Fruit fly (Drosophila melanogaster): ENCODE results near the gene CG16782.

Gene CG16782

DNA sequence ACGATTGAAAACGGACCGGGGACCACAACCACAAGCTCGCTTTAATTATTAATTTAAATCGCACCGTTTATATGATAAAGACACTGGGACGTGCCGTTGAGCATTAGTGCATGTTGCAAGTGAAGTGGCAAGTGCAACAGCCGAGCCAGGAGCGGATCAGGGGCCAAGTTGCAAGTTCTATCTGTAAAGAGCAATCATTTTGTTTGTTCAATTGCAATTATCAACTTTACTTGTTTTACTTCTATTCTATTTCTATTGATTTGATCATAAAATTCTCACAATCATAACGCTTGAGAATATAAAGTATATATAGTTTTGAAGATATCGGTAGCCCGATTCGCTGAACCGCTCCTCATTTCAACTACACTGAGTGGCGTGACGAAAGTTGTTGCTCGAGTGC, 23.9 kb downstream of the CG16782 start:
- no peak for TF ChIP-seq CG8478 (optimal IDR thresholded peaks at IDR 0.05)
- no peak for TF ChIP-seq CTCF (optimal IDR thresholded peaks at IDR 0.05)

DNA sequence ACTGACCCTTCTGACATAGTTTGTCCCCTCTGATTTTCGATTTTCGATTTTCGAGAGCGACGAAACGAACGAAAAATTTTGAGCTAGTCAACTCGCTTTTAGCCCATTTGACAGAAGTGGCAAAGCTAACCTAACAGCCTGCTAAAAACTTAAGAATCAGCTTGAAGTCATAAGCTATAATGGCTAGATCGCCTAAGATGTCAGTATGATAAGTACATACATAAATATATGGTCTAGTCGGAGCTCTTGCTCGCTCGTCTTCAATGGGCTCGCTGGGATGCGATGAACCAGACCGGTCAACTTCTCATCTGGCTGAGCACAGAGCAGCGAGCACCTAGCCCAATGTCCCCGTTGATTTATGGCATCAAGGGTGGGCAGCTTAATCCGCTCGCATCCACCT, 24.3 kb downstream of the CG16782 start, which contains the start of gene CG14269:
Gene CG14269, minus strand, starts transcription at position 101 of the 400 bp plus-strand sequence.
- TF ChIP-seq CTCF (optimal IDR thresholded peaks at IDR 0.05) (no peak), CG8478 (optimal IDR thresholded peaks at IDR 0.05) (no peak)

dm6 chrX:3433646-3434097, 26.4 kb downstream of the CG16782 start:
- TF ChIP-seq CG8478 (optimal IDR thresholded peaks at IDR 0.05) (no peak), CTCF (optimal IDR thresholded peaks at IDR 0.05) (no peak)

dm6 chrX:3432928-3433327, 27.1 kb downstream of the CG16782 start:
- TF ChIP-seq CG8478 (optimal IDR thresholded peaks at IDR 0.05), result no peak
- no peak for TF ChIP-seq CTCF (optimal IDR thresholded peaks at IDR 0.05)

dm6 chrX:3431641-3432040, 28.4 kb downstream of the CG16782 start:
- TF ChIP-seq CG8478 (optimal IDR thresholded peaks at IDR 0.05) (no peak), CTCF (optimal IDR thresholded peaks at IDR 0.05) (no peak)

DNA sequence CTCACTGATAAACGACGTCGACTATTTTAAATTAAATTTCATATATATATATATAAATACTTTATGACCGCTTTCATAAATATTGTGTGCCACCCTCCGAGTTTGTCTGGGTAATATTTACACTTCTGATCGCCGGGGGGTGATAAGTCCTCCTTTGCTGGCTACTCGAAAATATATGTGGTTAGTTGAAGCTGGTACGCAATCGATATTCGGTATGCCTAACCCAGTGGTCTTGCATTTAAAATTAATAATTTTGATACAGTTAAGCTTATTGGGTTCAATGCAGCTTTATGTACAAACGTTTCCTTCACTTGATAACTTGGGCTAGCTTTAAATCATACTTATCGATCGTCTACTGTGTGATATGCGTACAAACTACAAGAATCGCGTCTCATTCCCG, 30.1 kb downstream of the CG16782 start:
- TF ChIP-seq CTCF (optimal IDR thresholded peaks at IDR 0.05) (no peak), CG8478 (optimal IDR thresholded peaks at IDR 0.05) (no peak)

DNA sequence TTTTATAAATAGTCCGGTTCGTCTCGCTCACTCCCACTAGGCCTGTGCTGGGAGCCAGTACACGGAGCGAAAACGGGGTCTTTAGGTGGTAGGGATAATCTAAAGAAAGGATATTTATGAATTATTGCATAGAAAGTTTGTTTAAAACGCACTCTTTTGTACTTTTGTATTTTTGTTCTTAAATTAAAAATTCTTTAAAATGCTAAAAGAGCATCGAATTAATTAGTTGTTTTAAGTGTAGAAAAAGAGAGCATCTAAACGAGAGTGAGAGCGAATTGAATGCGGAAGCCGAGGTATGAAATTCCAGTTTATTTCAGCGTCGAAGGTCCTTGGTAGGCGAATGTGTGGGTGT, 32.5 kb downstream of the CG16782 start:
- TF ChIP-seq CG8478 (optimal IDR thresholded peaks at IDR 0.05), result no peak
- no peak for TF ChIP-seq CTCF (optimal IDR thresholded peaks at IDR 0.05)

DNA sequence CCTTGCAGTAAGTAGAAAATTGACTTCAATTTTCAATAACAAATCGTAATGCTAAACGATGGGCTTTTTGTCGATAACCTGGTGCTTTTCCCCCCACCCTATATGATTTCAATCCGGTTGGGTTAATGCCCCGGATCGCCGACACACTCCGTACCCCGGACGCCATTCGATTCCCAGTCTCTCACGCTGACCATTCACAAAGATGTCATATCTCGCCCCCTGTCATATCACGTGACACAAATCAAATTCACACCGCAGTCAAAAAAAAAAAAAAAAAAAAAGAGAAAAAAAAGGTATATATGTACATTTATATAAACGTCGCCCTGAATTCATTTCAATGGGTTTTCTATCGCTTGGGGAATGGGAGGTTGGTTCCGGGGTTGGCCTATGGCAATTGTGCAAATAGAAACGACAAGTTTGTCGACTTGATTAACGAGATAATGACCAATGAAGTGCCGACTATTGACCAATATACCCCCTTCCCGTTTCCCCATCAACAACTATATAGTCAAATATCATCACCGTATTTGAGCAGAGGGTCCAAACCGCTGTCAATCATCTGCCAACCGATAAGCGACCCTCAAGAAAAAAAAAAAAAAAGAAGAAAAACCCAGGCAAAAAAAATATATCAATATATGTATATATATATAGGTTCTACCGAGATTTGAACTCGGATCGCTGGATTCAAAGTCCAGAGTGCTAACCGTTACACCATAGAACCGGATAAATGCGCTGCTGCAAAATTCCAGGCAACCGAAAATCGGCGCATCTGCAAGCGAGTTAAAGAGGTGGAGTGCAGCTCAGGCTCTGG, 33.0 kb downstream of the CG16782 start:
- TF ChIP-seq CTCF (optimal IDR thresholded peaks at IDR 0.05) (no peak), CG8478 (optimal IDR thresholded peaks at IDR 0.05) (no peak)

DNA sequence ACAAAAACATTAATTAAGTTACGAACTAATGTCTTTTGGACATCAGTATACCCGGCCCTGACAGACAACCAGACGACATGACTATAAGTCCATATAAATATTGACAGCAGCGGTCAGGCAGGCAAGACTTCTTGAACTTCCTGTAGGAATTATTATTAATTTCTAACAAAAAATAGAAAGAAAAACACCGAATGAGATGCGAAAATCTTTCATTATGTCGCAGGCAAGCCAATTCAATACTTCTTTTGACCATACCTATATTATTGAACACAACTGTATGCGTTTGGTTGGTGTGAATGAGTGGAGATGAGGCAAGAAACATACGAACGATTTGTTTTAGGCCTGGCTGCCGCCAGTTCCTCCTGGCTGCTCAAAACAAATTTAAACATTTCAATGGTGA, 35.1 kb downstream of the CG16782 start:
- TF ChIP-seq CG8478 (optimal IDR thresholded peaks at IDR 0.05) (no peak), CTCF (optimal IDR thresholded peaks at IDR 0.05) (no peak)

DNA sequence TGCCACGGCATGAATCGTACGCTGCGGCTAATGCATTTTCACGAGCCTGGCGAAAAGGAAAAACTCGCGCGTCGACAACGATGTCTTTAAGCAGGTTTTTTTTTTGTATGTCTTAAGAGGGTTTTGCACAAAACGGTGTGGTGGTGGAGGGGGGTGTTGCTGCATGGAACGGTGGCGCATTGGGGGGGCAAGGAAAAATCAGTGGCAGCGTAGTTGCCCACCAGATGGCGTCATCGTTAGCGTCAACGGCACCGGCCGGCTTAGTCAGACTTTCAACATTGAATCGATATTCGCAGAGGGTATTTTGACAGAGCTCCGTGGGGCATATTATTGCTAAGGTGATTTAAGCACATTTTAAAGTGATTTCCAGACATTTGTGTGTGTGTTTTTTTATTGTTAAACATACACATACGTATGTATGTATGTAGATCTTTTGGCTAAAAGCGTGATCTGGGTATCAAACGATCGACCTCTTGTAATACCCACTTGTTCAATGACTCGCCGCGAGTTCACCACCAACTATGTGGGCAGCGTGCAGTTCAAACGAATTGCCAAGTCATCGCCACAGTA, 36.8 kb downstream of the CG16782 start:
- TF ChIP-seq CTCF (optimal IDR thresholded peaks at IDR 0.05), result peak; percentile 53 to 65
- TF ChIP-seq CG8478 (optimal IDR thresholded peaks at IDR 0.05), result no peak

dm6 chrX:3414003-3414767, 45.9 kb downstream of the CG16782 start:
- TF ChIP-seq CTCF (optimal IDR thresholded peaks at IDR 0.05), result no peak
- no peak for TF ChIP-seq CG8478 (optimal IDR thresholded peaks at IDR 0.05)

dm6 chrX:3412855-3413254, 47.2 kb downstream of the CG16782 start:
- no peak for TF ChIP-seq CTCF (optimal IDR thresholded peaks at IDR 0.05)

DNA sequence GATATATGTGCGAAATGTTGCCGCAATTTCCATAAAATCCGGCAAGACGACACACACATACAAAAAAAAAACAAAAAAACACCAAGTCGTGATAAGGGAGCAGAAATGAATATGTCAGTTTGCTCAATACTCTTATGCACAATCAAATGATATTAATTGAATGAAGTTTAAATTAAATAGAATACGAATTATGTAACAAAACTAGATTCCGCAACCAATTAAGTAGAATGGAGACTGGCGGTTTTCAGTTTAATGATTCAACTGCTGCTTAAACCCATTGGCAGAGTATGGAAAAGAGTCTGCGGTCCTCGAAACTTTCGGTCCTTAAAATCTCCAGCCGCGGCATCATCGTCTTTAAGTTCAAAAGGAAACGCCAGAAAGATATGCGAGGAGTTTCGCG, 48.2 kb downstream of the CG16782 start:
- TF ChIP-seq CTCF (optimal IDR thresholded peaks at IDR 0.05) (no peak), CG8478 (optimal IDR thresholded peaks at IDR 0.05) (no peak)

DNA sequence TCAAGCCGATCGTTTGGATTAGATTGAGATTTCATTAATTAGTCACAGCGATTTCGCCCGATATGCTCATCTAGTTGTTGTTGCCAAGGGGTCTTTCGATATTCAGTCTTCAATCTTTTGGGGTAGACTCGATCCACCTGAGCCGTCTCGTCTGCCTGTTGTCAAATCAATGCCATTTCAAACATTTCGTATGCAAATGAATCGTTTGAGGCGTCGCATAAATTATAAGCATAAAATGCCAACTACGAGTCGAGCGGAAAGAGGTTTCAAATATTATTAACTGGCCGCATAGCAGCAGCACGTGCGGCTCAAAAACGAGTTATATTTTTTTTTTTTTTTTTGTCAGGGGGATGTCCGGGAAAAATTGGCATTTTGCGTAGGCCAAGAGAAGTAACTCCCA, 48.6 kb downstream of the CG16782 start:
- TF ChIP-seq CG8478 (optimal IDR thresholded peaks at IDR 0.05), result no peak
- no peak for TF ChIP-seq CTCF (optimal IDR thresholded peaks at IDR 0.05)
